Fruit fly (Drosophila melanogaster): Measurements from ENCODE around the gene inaF-C.

dm6 chrX:11769435-11769834 lies 37.9 kb upstream of the inaF-C start:
- TF ChIP-seq CG8319 (GFP tag; optimal IDR thresholded peaks at IDR 0.05) (no peak), Sox14 (GFP tag; optimal IDR thresholded peaks at IDR 0.05) (no peak), Eip78C (GFP tag) (no peak), CG10669 (GFP tag; optimal IDR thresholded peaks at IDR 0.05) (no peak), CG3919 (GFP tag; optimal IDR thresholded peaks at IDR 0.05) (no peak), Hr4 (GFP tag; optimal IDR thresholded peaks at IDR 0.05) (no peak), Sox102F (GFP tag; optimal IDR thresholded peaks at IDR 0.05) (no peak)

All from whole organism, prepupa.